Worm (Caenorhabditis elegans): ENCODE measurements around the gene C26B9.6.

ce11 chrX:5339357-5339756 lies 4.1 kb upstream of the C26B9.6 start:
- no peak for TF ChIP-seq mep-1 (tag; optimal IDR thresholded peaks at IDR 0.05)
- no peak for TF ChIP-seq snpc-4 (tag; optimal IDR thresholded peaks at IDR 0.05)
- TF ChIP-seq ztf-11 (tag; optimal IDR thresholded peaks at IDR 0.05): no peak
- TF ChIP-seq blmp-1 (tag; optimal IDR thresholded peaks at IDR 0.05): no peak
- no peak for TF ChIP-seq elt-1 (tag; optimal IDR thresholded peaks at IDR 0.05; ENCODE audit: borderline replicate concordance, insufficient read depth)
- TF ChIP-seq nhr-28 (tag; optimal IDR thresholded peaks at IDR 0.05): no peak
- TF ChIP-seq elt-3 (tag; optimal IDR thresholded peaks at IDR 0.05): no peak
- no peak for TF ChIP-seq ces-1 (GFP tag; optimal IDR thresholded peaks at IDR 0.05)
- TF ChIP-seq lin-32 (GFP tag; optimal IDR thresholded peaks at IDR 0.05): no peak
- TF ChIP-seq sptf-1 (tag; optimal IDR thresholded peaks at IDR 0.05): no peak
- no peak for TF ChIP-seq nhr-12 (tag; optimal IDR thresholded peaks at IDR 0.05)
- TF ChIP-seq ceh-43 (GFP tag; optimal IDR thresholded peaks at IDR 0.05): no peak
